Fruit fly (Drosophila melanogaster): Measurements from ENCODE around the gene sqz.

- TF ChIP-seq Sin3A (optimal IDR thresholded peaks at IDR 0.05) (no peak), insv (optimal IDR thresholded peaks at IDR 0.05) (no peak), psq (optimal IDR thresholded peaks at IDR 0.05) (no peak)
These were observed 11.2 kb upstream of the sqz start for dm6 chr3R:19152835-19153234.
